Worm (Caenorhabditis elegans): ENCODE results near the gene C28H8.8.
A peak's percentile ranks its signal among the peaks of the same experiment; 100 is the strongest.

C28H8.8 gene

DNA sequence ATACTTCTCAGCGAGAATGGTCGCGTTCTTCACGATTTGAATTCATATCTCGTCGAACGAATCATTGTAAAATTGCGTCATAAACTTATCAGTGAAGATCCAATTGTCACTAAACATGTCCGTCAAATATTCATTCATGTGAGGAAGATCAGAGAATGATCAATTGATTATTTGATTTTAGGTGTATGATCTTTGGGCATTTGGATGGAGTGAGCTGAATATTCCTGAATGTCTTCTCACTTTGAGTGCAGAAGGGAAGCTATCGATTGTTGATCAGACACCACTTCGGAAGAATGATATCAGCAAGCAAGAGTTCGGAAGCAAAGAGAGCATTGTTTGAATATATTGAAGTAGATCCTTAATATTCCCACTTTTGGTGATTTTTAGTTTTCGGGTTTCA lies 14.3 kb downstream of the C28H8.8 start (continued):
- no peak for TF ChIP-seq zip-4 (GFP tag; optimal IDR thresholded peaks at IDR 0.05)
- TF ChIP-seq lin-13 (GFP tag; optimal IDR thresholded peaks at IDR 0.05): peak; percentile 46
- no peak for TF ChIP-seq sox-4 (tag; optimal IDR thresholded peaks at IDR 0.05)
- TF ChIP-seq aha-1 (tag; optimal IDR thresholded peaks at IDR 0.05): no peak
- no peak for TF ChIP-seq tbx-2 (tag; optimal IDR thresholded peaks at IDR 0.05)

DNA sequence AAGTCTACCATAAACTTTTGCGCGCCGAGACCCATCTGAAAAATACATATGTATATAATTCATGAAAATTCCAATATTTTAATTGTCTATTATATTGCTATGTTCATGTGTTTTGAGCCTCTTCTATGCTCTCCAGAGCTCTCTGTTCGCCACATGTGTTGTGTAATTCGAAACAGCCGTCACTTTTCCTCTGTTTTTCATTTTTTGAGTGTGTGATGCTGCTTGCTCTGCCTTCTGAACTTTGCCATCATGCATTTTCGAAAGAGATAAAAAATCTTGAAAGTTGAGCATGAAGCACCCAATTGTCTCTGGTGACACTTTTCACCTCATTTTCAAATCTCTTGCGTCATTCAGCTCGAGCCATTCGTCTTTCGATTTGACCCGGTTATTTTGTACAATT lies 16.3 kb downstream of the C28H8.8 start:
- peak; percentile 42 for TF ChIP-seq rnt-1 (tag; optimal IDR thresholded peaks at IDR 0.05)
- TF ChIP-seq tlp-1 (tag; optimal IDR thresholded peaks at IDR 0.05): no peak
- no peak for TF ChIP-seq nhr-90 (tag; optimal IDR thresholded peaks at IDR 0.05; ENCODE audit: poor library complexity)
- no peak for TF ChIP-seq mdl-1 (tag; optimal IDR thresholded peaks at IDR 0.05)
- no peak for TF ChIP-seq pax-3 (tag; optimal IDR thresholded peaks at IDR 0.05)
- no peak for TF ChIP-seq fkh-10 (GFP tag; optimal IDR thresholded peaks at IDR 0.05)
- no peak for TF ChIP-seq nhr-84 (tag; optimal IDR thresholded peaks at IDR 0.05)
- no peak for TF ChIP-seq lin-35 (GFP tag; optimal IDR thresholded peaks at IDR 0.05)
- TF ChIP-seq aly-2 (tag; optimal IDR thresholded peaks at IDR 0.05): no peak
- TF ChIP-seq ceh-63 (GFP tag; optimal IDR thresholded peaks at IDR 0.05): no peak
- TF ChIP-seq efl-1 (optimal IDR thresholded peaks at IDR 0.05): no peak
- TF ChIP-seq efl-1 (GFP tag; optimal IDR thresholded peaks at IDR 0.05 in 1 of 2): no peak
- TF ChIP-seq lin-39 (tag; optimal IDR thresholded peaks at IDR 0.05): no peak
- TF ChIP-seq ceh-88 (GFP tag; IDR thresholded peaks at IDR 0.05): no peak
- no peak for TF ChIP-seq xbp-1 (tag; optimal IDR thresholded peaks at IDR 0.05)
- no peak for TF ChIP-seq unc-130 (tag; optimal IDR thresholded peaks at IDR 0.05)
- no peak for TF ChIP-seq blmp-1 (tag; optimal IDR thresholded peaks at IDR 0.05)
- no peak for TF ChIP-seq vab-15 (tag; optimal IDR thresholded peaks at IDR 0.05)
- no peak for TF ChIP-seq C16A3.4 (tag; optimal IDR thresholded peaks at IDR 0.05)
- TF ChIP-seq nhr-71 (tag; optimal IDR thresholded peaks at IDR 0.05): peak; percentile 23
- TF ChIP-seq nhr-28 (tag; optimal IDR thresholded peaks at IDR 0.05): no peak
- no peak for TF ChIP-seq egl-13 (tag; optimal IDR thresholded peaks at IDR 0.05)
- TF ChIP-seq sox-4 (tag; optimal IDR thresholded peaks at IDR 0.05): no peak
- no peak for TF ChIP-seq dpl-1 (GFP tag; optimal IDR thresholded peaks at IDR 0.05)
- TF ChIP-seq fkh-4 (tag; optimal IDR thresholded peaks at IDR 0.05; ENCODE audit: borderline replicate concordance): peak; percentile 90
- TF ChIP-seq unc-86 (tag; optimal IDR thresholded peaks at IDR 0.05): no peak
- TF ChIP-seq fkh-8 (tag; optimal IDR thresholded peaks at IDR 0.05): no peak
- TF ChIP-seq lir-3 (tag; optimal IDR thresholded peaks at IDR 0.05; ENCODE audit: poor library complexity): no peak
- peak; percentile 31 for TF ChIP-seq lin-14 (GFP tag; optimal IDR thresholded peaks at IDR 0.05)
- TF ChIP-seq dsc-1 (tag; optimal IDR thresholded peaks at IDR 0.05): peak; percentile 98

DNA sequence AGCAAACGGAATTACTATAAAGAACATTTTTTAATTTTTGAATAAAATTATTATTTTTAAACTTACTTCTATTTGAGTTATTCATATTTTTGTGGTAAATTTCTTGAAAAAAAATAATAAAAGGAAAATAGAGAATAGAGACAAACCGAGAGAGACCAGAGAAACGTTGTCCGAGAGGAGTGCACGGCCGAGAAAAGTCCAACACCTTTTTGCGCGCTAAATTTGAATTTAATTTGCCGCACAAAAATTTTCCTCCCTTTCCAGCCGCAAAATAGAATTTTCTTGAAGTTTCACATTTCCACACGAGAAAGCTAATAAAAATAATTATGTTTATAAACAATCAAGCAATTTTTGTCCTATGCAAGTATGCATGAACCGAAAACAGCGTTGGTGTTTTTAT lies 16.8 kb downstream of the C28H8.8 start, which contains the start of the genes F01F1.11 and F01F1.3:
TSS of gene F01F1.11 (minus strand) at position 118 of the 400 bp plus-strand sequence.
TSS of gene F01F1.3 (plus strand) at position 179 of the 400 bp plus-strand sequence.
- TF ChIP-seq unc-130 (tag; optimal IDR thresholded peaks at IDR 0.05) (peak; percentile 74), aly-2 (tag; optimal IDR thresholded peaks at IDR 0.05) (peak; percentile 51), lin-13 (GFP tag; optimal IDR thresholded peaks at IDR 0.05) (peak; percentile 83), ets-5 (GFP tag; IDR thresholded peaks at IDR 0.05) (no peak), nhr-20 (tag; optimal IDR thresholded peaks at IDR 0.05) (peak; percentile 89), efl-3 (GFP tag; optimal IDR thresholded peaks at IDR 0.05) (peak; percentile 48), nhr-90 (tag; optimal IDR thresholded peaks at IDR 0.05; ENCODE audit: poor library complexity) (peak; percentile 92), ceh-88 (GFP tag; IDR thresholded peaks at IDR 0.05) (no peak), elt-3 (tag; optimal IDR thresholded peaks at IDR 0.05) (peak in 2 of 6 experiments; percentile 40 to 60), snpc-4 (tag; optimal IDR thresholded peaks at IDR 0.05) (peak; percentile 2), pag-3 (tag; optimal IDR thresholded peaks at IDR 0.05; ENCODE audit: borderline replicate concordance, insufficient read depth) (no peak), mab-9 (GFP tag; IDR thresholded peaks at IDR 0.05) (peak; percentile 64), ztf-4 (tag; optimal IDR thresholded peaks at IDR 0.05) (no peak), tlp-1 (tag; optimal IDR thresholded peaks at IDR 0.05) (no peak), nhr-19 (GFP tag; conservative IDR thresholded peaks at IDR 0.05) (peak; percentile 89), nhr-237 (tag; optimal IDR thresholded peaks at IDR 0.05) (no peak), alr-1 (tag; optimal IDR thresholded peaks at IDR 0.05; ENCODE audit: borderline replicate concordance) (no peak), vab-15 (tag; optimal IDR thresholded peaks at IDR 0.05) (no peak), ceh-8 (GFP tag; optimal IDR thresholded peaks at IDR 0.05) (peak; percentile 84), aha-1 (tag; optimal IDR thresholded peaks at IDR 0.05) (no peak), nhr-85 (tag) (peak; percentile 96), zip-4 (GFP tag; optimal IDR thresholded peaks at IDR 0.05) (peak; percentile 51), ceh-82 (tag; optimal IDR thresholded peaks at IDR 0.05) (peak; percentile 69 to 82 (median 79)), tbx-2 (tag; optimal IDR thresholded peaks at IDR 0.05) (peak; percentile 91), lin-35 (GFP tag; optimal IDR thresholded peaks at IDR 0.05) (peak; percentile 97 to 98), C34B4.2 (tag; optimal IDR thresholded peaks at IDR 0.05) (no peak)
